Worm (Caenorhabditis elegans) whole organism, L4 larva: ENCODE data around the gene C50D2.1.

Experiments used
- D1046.2 ChIP-seq: fragments of 200-800 bp; sonication (Bioruptor generic); IDR thresholded peaks from 2 replicates; pipeline ENCODE4 v1.3.6; 2022; ENCODE audit warnings: missing genetic modification characterization, missing compliant biosample characterization
- F10B5.3 ChIP-seq: sonication (generic microtip); optimal IDR thresholded peaks from 2 replicates; lab custom pipeline; 2016; ENCODE audit warnings: mild to moderate bottlenecking, missing genetic modification characterization, missing compliant biosample characterization
- F37D6.2 ChIP-seq: sonication (generic microtip); optimal IDR thresholded peaks from 2 replicates; lab custom pipeline; 2016; ENCODE audit warnings: mild to moderate bottlenecking, missing genetic modification characterization, missing compliant biosample characterization
- F44E2.7 ChIP-seq: fragments of 200-800 bp; sonication (Bioruptor generic); IDR thresholded peaks from 2 replicates; pipeline ENCODE4 v2.1.2; 2022; ENCODE audit warnings: missing genetic modification characterization, missing compliant biosample characterization
- F49E8.2 ChIP-seq: sonication (generic microtip); optimal IDR thresholded peaks from 2 replicates; lab custom pipeline; 2016; ENCODE audit warnings: missing compliant biosample characterization, mild to moderate bottlenecking, missing genetic modification characterization, borderline replicate concordance
- T20F7.1 ChIP-seq: fragments of 200-800 bp; sonication (Bioruptor generic); optimal IDR thresholded peaks from 2 replicates; lab custom pipeline; 2018; ENCODE audit warnings: mild to moderate bottlenecking, missing genetic modification characterization, missing compliant biosample characterization
- Y75B8A.6 ChIP-seq: fragments of 200-800 bp; sonication (Bioruptor generic); IDR thresholded peaks from 2 replicates; pipeline ENCODE4 v1.3.6; 2022; ENCODE audit warnings: missing genetic modification reagents, missing genetic modification characterization, missing compliant biosample characterization
- ZK546.5 ChIP-seq, 2 experiments: sonication (generic microtip); optimal IDR thresholded peaks; 2 replicates each; lab custom pipeline; 2017; ENCODE audit warnings: missing biosample characterization in 2 of 2, missing genetic modification characterization in 2 of 2
- aha-1 ChIP-seq: fragments of 150-350 bp; peaks from one replicate; lab custom pipeline; 2014; ENCODE audit warnings: missing biosample characterization, missing genetic modification characterization
- ama-1 ChIP-seq: fragments of 150-350 bp; optimal IDR thresholded peaks from 2 replicates; lab custom pipeline; 2014; ENCODE audit warnings: inconsistent platforms, mixed read lengths
- attf-4 ChIP-seq: sonication (generic microtip); optimal IDR thresholded peaks from 3 replicates; lab custom pipeline; 2017; ENCODE audit warnings: missing biosample characterization, missing genetic modification characterization
- ceh-28 ChIP-seq: fragments of 150-350 bp; optimal IDR thresholded peaks from 2 replicates; lab custom pipeline; 2014; ENCODE audit warnings: missing biosample characterization, missing genetic modification reagents, missing genetic modification characterization
- ces-1 ChIP-seq: fragments of 150-350 bp; sonication (generic microtip); optimal IDR thresholded peaks from 4 replicates; lab custom pipeline; 2014; ENCODE audit warnings: missing biosample characterization, missing genetic modification reagents, missing genetic modification characterization
- cey-2 ChIP-seq: sonication (generic microtip); optimal IDR thresholded peaks from 3 replicates; lab custom pipeline; 2017; ENCODE audit warnings: missing genetic modification characterization, mild to moderate bottlenecking, missing compliant biosample characterization, antibody characterized with exemption, borderline replicate concordance; ENCODE audit not compliant: insufficient read depth
- daf-12 ChIP-seq: fragments of 150-350 bp; optimal IDR thresholded peaks from 2 replicates; lab custom pipeline; 2014; ENCODE audit warnings: missing biosample characterization, missing genetic modification reagents, missing genetic modification characterization
- daf-8 ChIP-seq: fragments of 200-800 bp; sonication (Bioruptor generic); IDR thresholded peaks from 2 replicates; pipeline ENCODE4 v1.3.6; 2022; ENCODE audit warnings: missing genetic modification characterization, missing compliant biosample characterization
- dmd-9 ChIP-seq: fragments of 200-800 bp; sonication (Bioruptor generic); IDR thresholded peaks from 2 replicates; pipeline ENCODE4 v1.3.6; 2022; ENCODE audit warnings: missing genetic modification reagents, missing genetic modification characterization, missing compliant biosample characterization
- dve-1 ChIP-seq: sonication (generic microtip); optimal IDR thresholded peaks from 2 replicates; lab custom pipeline; 2017; ENCODE audit warnings: antibody characterized with exemption, mild to moderate bottlenecking, missing genetic modification characterization, missing compliant biosample characterization; ENCODE audit not compliant: insufficient read depth
- fos-1 ChIP-seq: fragments of 150-350 bp; optimal IDR thresholded peaks from 2 replicates; lab custom pipeline; 2014; ENCODE audit warnings: missing biosample characterization, missing genetic modification characterization
- hlh-11 ChIP-seq: fragments of 200-800 bp; sonication (Bioruptor generic); optimal IDR thresholded peaks from 2 replicates; lab custom pipeline; 2018; ENCODE audit warnings: mild to moderate bottlenecking, missing genetic modification characterization, missing compliant biosample characterization
- hlh-30 ChIP-seq: sonication (generic microtip); optimal IDR thresholded peaks from 2 replicates; lab custom pipeline; 2017; ENCODE audit warnings: antibody characterized with exemption, mild to moderate bottlenecking, missing genetic modification characterization, missing compliant biosample characterization; ENCODE audit not compliant: insufficient read depth
- jun-1 ChIP-seq: fragments of 150-350 bp; optimal IDR thresholded peaks from 2 replicates; lab custom pipeline; 2014; ENCODE audit warnings: missing biosample characterization, missing genetic modification reagents, missing genetic modification characterization
- lim-7 ChIP-seq: fragments of 200-800 bp; sonication (Bioruptor generic); IDR thresholded peaks from 2 replicates; pipeline ENCODE4 v1.3.6; 2022; ENCODE audit warnings: missing genetic modification characterization, missing compliant biosample characterization
- lin-29 ChIP-seq: fragments of 200-800 bp; sonication (Bioruptor generic); IDR thresholded peaks from 2 replicates; pipeline ENCODE4 v1.3.6; 2022; ENCODE audit warnings: missing genetic modification reagents, missing genetic modification characterization, missing compliant biosample characterization
- lir-3 ChIP-seq: sonication (generic microtip); optimal IDR thresholded peaks from 2 replicates; lab custom pipeline; 2016; ENCODE audit warnings: mild to moderate bottlenecking, missing genetic modification characterization, missing compliant biosample characterization
- madf-5 ChIP-seq, 2 experiments: fragments of 200-800 bp; sonication (Bioruptor generic); IDR thresholded peaks; 2 replicates each; pipeline ENCODE4 v1.3.6; 2022; ENCODE audit warnings: missing compliant biosample characterization in 2 of 2, missing genetic modification characterization in 2 of 2
- madf-9 ChIP-seq: fragments of 200-800 bp; sonication (Bioruptor generic); conservative IDR thresholded peaks from 2 replicates; pipeline ENCODE4 v1.3.6; 2022; ENCODE audit warnings: missing genetic modification reagents, missing genetic modification characterization, missing compliant biosample characterization
- mdl-1 ChIP-seq, 2 experiments: fragments of 150-350 bp in 1 of 2; sonication (generic microtip) in 1 of 2; optimal IDR thresholded peaks; 2 replicates each; lab custom pipeline; 2014 to 2017; ENCODE audit warnings: missing biosample characterization in 2 of 2, missing genetic modification characterization in 2 of 2
- mdt-29 ChIP-seq: fragments of 200-800 bp; sonication (Bioruptor generic); IDR thresholded peaks from 2 replicates; pipeline ENCODE4 v1.3.6; 2022; ENCODE audit warnings: missing genetic modification reagents, missing genetic modification characterization, missing compliant biosample characterization
- nhr-11 ChIP-seq: fragments of 150-350 bp; optimal IDR thresholded peaks from 2 replicates; lab custom pipeline; 2014; ENCODE audit warnings: missing biosample characterization, missing genetic modification characterization
- nhr-111 ChIP-seq: fragments of 200-800 bp; sonication (Bioruptor generic); optimal IDR thresholded peaks from 2 replicates; lab custom pipeline; 2018; ENCODE audit warnings: mild to moderate bottlenecking, missing genetic modification characterization, missing compliant biosample characterization
- nhr-237 ChIP-seq: sonication (generic microtip); optimal IDR thresholded peaks from 2 replicates; lab custom pipeline; 2017; ENCODE audit warnings: missing biosample characterization, missing genetic modification characterization
- nhr-25 ChIP-seq: sonication (generic microtip); optimal IDR thresholded peaks from 2 replicates; lab custom pipeline; 2017; ENCODE audit warnings: missing genetic modification characterization, mild to moderate bottlenecking, missing compliant biosample characterization, antibody characterized with exemption, moderate library complexity, borderline replicate concordance; ENCODE audit not compliant: insufficient read depth
- nhr-28 ChIP-seq: fragments of 150-350 bp; optimal IDR thresholded peaks from 2 replicates; lab custom pipeline; 2014; ENCODE audit warnings: missing biosample characterization, missing genetic modification characterization
- nhr-41 ChIP-seq: fragments of 200-800 bp; sonication (Bioruptor generic); IDR thresholded peaks from 2 replicates; pipeline ENCODE4 v1.3.6; 2022; ENCODE audit warnings: missing genetic modification reagents, missing genetic modification characterization, missing compliant biosample characterization
- nhr-77 ChIP-seq: fragments of 150-350 bp; optimal IDR thresholded peaks from 2 replicates; lab custom pipeline; 2014; ENCODE audit warnings: missing biosample characterization, missing genetic modification characterization
- php-3 ChIP-seq: fragments of 200-800 bp; sonication (Bioruptor generic); IDR thresholded peaks from 2 replicates; pipeline ENCODE4 v1.3.6; 2022; ENCODE audit warnings: missing genetic modification reagents, missing genetic modification characterization, missing compliant biosample characterization
- pqm-1 ChIP-seq: sonication (generic microtip); optimal IDR thresholded peaks from 2 replicates; lab custom pipeline; 2017; ENCODE audit warnings: missing biosample characterization, missing genetic modification characterization
- rbr-2 ChIP-seq: sonication (generic microtip); optimal IDR thresholded peaks from 2 replicates; lab custom pipeline; 2016; ENCODE audit warnings: missing genotype, missing genetic modification characterization, missing compliant biosample characterization
- sdz-12 ChIP-seq: fragments of 200-800 bp; sonication (Bioruptor generic); optimal IDR thresholded peaks from 2 replicates; lab custom pipeline; 2018; ENCODE audit warnings: mild to moderate bottlenecking, missing genetic modification characterization, missing compliant biosample characterization
- set-16 ChIP-seq: fragments of 200-800 bp; sonication (Bioruptor generic); IDR thresholded peaks from 2 replicates; pipeline ENCODE4 v1.3.6; 2022; ENCODE audit warnings: missing genetic modification reagents, missing genetic modification characterization, missing compliant biosample characterization
- snpc-1.2 ChIP-seq: fragments of 200-800 bp; sonication (Bioruptor generic); IDR thresholded peaks from 2 replicates; pipeline ENCODE4 v1.3.6; 2022; ENCODE audit warnings: missing genetic modification reagents, missing genetic modification characterization, missing compliant biosample characterization
- snpc-4 ChIP-seq: fragments of 150-350 bp; optimal IDR thresholded peaks from 2 replicates; lab custom pipeline; 2014; ENCODE audit warnings: missing biosample characterization, missing genetic modification characterization
- spr-1 ChIP-seq: sonication (generic microtip); optimal IDR thresholded peaks from 2 replicates; lab custom pipeline; 2016; ENCODE audit warnings: mild to moderate bottlenecking, missing genetic modification characterization, missing compliant biosample characterization
- spr-3 ChIP-seq: fragments of 200-800 bp; sonication (Bioruptor generic); optimal IDR thresholded peaks from 2 replicates; lab custom pipeline; 2018; ENCODE audit warnings: mild to moderate bottlenecking, missing genetic modification characterization, missing compliant biosample characterization
- tra-1 ChIP-seq: fragments of 200-800 bp; sonication (Bioruptor generic); IDR thresholded peaks from 2 replicates; pipeline ENCODE4 v1.3.6; 2022; ENCODE audit warnings: missing genetic modification reagents, missing genetic modification characterization, missing compliant biosample characterization
- unc-130 ChIP-seq: sonication (generic microtip); optimal IDR thresholded peaks from 2 replicates; lab custom pipeline; 2016; ENCODE audit warnings: missing genetic modification reagents, missing genetic modification characterization, missing compliant biosample characterization
- unc-39 ChIP-seq: sonication (generic microtip); optimal IDR thresholded peaks from 2 replicates; lab custom pipeline; 2017; ENCODE audit warnings: missing biosample characterization, missing genetic modification characterization
- zag-1 ChIP-seq: fragments of 150-350 bp; optimal IDR thresholded peaks from 2 replicates; lab custom pipeline; 2014; ENCODE audit warnings: missing biosample characterization, missing genetic modification characterization
- zfp-3 ChIP-seq: fragments of 200-800 bp; sonication (Bioruptor generic); conservative IDR thresholded peaks from 2 replicates; pipeline ENCODE4 v1.3.6; 2022; ENCODE audit warnings: missing genetic modification reagents, missing genetic modification characterization, missing compliant biosample characterization
- ztf-11 ChIP-seq: fragments of 150-350 bp; optimal IDR thresholded peaks from 2 replicates; lab custom pipeline; 2014; ENCODE audit warnings: missing biosample characterization, missing genetic modification characterization
- ztf-7 ChIP-seq: fragments of 150-350 bp; optimal IDR thresholded peaks from 2 replicates; lab custom pipeline; 2014; ENCODE audit warnings: missing biosample characterization, missing genetic modification characterization

C50D2.1 gene

DNA sequence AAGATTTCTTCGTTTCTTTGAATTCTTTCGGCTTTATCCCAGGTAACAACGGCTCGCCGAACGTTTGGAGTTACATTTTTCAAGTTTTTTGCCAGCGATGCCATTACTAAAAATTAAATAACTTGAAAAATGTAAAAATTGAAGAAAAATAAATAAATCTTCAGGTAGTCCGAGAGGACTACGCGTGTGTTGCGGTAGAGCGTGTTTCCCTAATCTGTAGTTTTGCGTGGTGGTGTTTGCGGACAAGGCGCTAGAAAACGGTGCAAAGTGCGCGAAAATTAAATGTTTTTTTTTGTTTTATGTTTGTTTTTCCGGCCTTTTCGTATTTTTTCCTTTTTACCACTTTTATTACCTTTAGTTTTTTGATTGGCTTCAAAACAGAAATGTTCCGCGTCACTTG, 44.5 kb downstream of the C50D2.1 start, which contains the start of gene mrpl-28 (continued):
- no peak for TF ChIP-seq unc-39 (tag; lab: Kevin White, UChicago)
- peak; percentile 57 for TF ChIP-seq zfp-3 (GFP tag; lab: Robert Waterston, UW)
- TF ChIP-seq daf-12: no peak
- TF ChIP-seq sdz-12 (GFP tag; lab: Kevin White, UChicago): no peak
- 0 out of 2 replicates have a peak, but pooled peaks have one; percentile 49 for TF ChIP-seq madf-9 (GFP tag; lab: Robert Waterston, UW)
- TF ChIP-seq ztf-11 (tag; lab: Kevin White, UChicago): no peak
- no peak for TF ChIP-seq mdt-29 (GFP tag; lab: Robert Waterston, UW)
- no peak for TF ChIP-seq aha-1 (tag; lab: Kevin White, UChicago)
- no peak for TF ChIP-seq dmd-9 (GFP tag; lab: Robert Waterston, UW)
- TF ChIP-seq tra-1 (GFP tag; lab: Robert Waterston, UW): 0 out of 2 replicates have a peak, but pooled peaks have one; percentile 49
- TF ChIP-seq spr-3: peak; percentile 55
- no peak for TF ChIP-seq daf-8 (GFP tag; lab: Robert Waterston, UW)
- TF ChIP-seq ces-1 (GFP tag; lab: Kevin White, UChicago): peak; percentile 19
- TF ChIP-seq php-3: no peak
- no peak for TF ChIP-seq D1046.2 (GFP tag; lab: Robert Waterston, UW)
- TF ChIP-seq spr-1 (tag; lab: Kevin White, UChicago): peak; percentile 71
- TF ChIP-seq ama-1 (lab: Kevin White, UChicago): peak; percentile 54
- TF ChIP-seq madf-5 (GFP tag; IDR thresholded peaks at IDR 0.05; lab: Robert Waterston, UW): no peak
- peak; percentile 81 for TF ChIP-seq hlh-11 (tag; lab: Kevin White, UChicago)
- no peak for TF ChIP-seq ceh-28 (tag; lab: Kevin White, UChicago)
- 0 out of 2 replicates have a peak, but pooled peaks have one; percentile 16 for TF ChIP-seq snpc-1.2 (GFP tag; lab: Robert Waterston, UW)
- peak; percentile 92 for TF ChIP-seq dve-1 (tag; lab: Kevin White, UChicago)
- no peak for TF ChIP-seq nhr-237 (tag; lab: Kevin White, UChicago)
- TF ChIP-seq nhr-25 (tag; lab: Kevin White, UChicago): peak; percentile 36
- TF ChIP-seq ZK546.5 (tag; optimal IDR thresholded peaks at IDR 0.05; lab: Kevin White, UChicago): no peak
- TF ChIP-seq F37D6.2 (tag; lab: Kevin White, UChicago): peak; percentile 74
- TF ChIP-seq mdl-1 (tag; optimal IDR thresholded peaks at IDR 0.05; lab: Kevin White, UChicago): peak in 1 of 2 experiments; percentile 21
- peak; percentile 81 for TF ChIP-seq hlh-30 (tag; lab: Kevin White, UChicago)
- TF ChIP-seq jun-1 (tag; lab: Kevin White, UChicago): peak; percentile 60
- peak; percentile 86 for TF ChIP-seq nhr-11
- TF ChIP-seq nhr-77 (tag; lab: Kevin White, UChicago): peak; percentile 66
- TF ChIP-seq unc-130 (GFP tag; lab: Kevin White, UChicago): peak; percentile 33
- TF ChIP-seq rbr-2: peak; percentile 90
- TF ChIP-seq lin-29: 0 out of 2 replicates have a peak, but pooled peaks have one; percentile 47
- TF ChIP-seq Y75B8A.6: no peak
- no peak for TF ChIP-seq nhr-41 (GFP tag; lab: Robert Waterston, UW)
- TF ChIP-seq zag-1: no peak
- no peak for TF ChIP-seq cey-2 (tag; lab: Kevin White, UChicago)
- TF ChIP-seq pqm-1 (tag; lab: Kevin White, UChicago): no peak
- TF ChIP-seq attf-4 (tag; lab: Kevin White, UChicago): no peak
- peak; percentile 72 for TF ChIP-seq nhr-28 (tag; lab: Kevin White, UChicago)
- TF ChIP-seq F44E2.7 (GFP tag; lab: Robert Waterston, UW): no peak
- peak; percentile 60 for TF ChIP-seq F49E8.2 (tag; lab: Kevin White, UChicago)
- peak; percentile 48 for TF ChIP-seq ztf-7 (tag; lab: Kevin White, UChicago)
- TF ChIP-seq F10B5.3 (tag; lab: Kevin White, UChicago): peak; percentile 77
- no peak for TF ChIP-seq lir-3
- peak; percentile 88 for TF ChIP-seq T20F7.1
- no peak for TF ChIP-seq lim-7 (GFP tag; lab: Robert Waterston, UW)
- no peak for TF ChIP-seq fos-1 (tag; lab: Kevin White, UChicago)
- no peak for TF ChIP-seq nhr-111 (GFP tag; lab: Kevin White, UChicago)
- no peak for TF ChIP-seq set-16 (GFP tag; lab: Robert Waterston, UW)
- no peak for TF ChIP-seq snpc-4
